Fruit fly (Drosophila melanogaster) whole organism, embryonic: ENCODE data around the gene CG2187.
A peak's percentile ranks its signal among the peaks of the same experiment; 100 is the strongest.

Experiments used
- Adf1 ChIP-seq: fragments of 200-800 bp; sonication (Bioruptor generic); IDR thresholded peaks from 2 replicates; pipeline ENCODE4 v1.3.6; 2022; ENCODE audit warnings: missing biosample characterization, missing genetic modification characterization
- Aef1 ChIP-seq: fragments of 200-800 bp; sonication (Bioruptor generic); IDR thresholded peaks from 3 replicates; pipeline ENCODE4 v1.3.6; 2022; ENCODE audit warnings: missing biosample characterization, missing genetic modification characterization
- Atf-2 ChIP-seq: fragments of 200-800 bp; sonication (Bioruptor generic); optimal IDR thresholded peaks from 2 replicates; lab custom pipeline; 2016; ENCODE audit warnings: missing biosample characterization, missing genetic modification characterization
- B-H2 ChIP-seq: fragments of 200-800 bp; sonication (Bioruptor generic); optimal IDR thresholded peaks from 2 replicates; lab custom pipeline; 2018; ENCODE audit warnings: missing biosample characterization, mild to moderate bottlenecking, missing genetic modification characterization
- BEAF-32 ChIP-seq: fragments of 200-800 bp; sonication (Bioruptor generic); optimal IDR thresholded peaks from 3 replicates; lab custom pipeline; 2017; ENCODE audit warnings: missing biosample characterization, missing genetic modification characterization, mild to moderate bottlenecking, moderate library complexity, missing genetic modification reagents
- CG11247 ChIP-seq: fragments of 200-800 bp; sonication (Bioruptor generic); IDR thresholded peaks from 2 replicates; pipeline ENCODE4 v1.3.6; 2022; ENCODE audit warnings: missing biosample characterization, missing genetic modification characterization
- CG11560 ChIP-seq: fragments of 200-800 bp; sonication (Bioruptor generic); IDR thresholded peaks from 3 replicates; pipeline ENCODE4 v1.3.6; 2022; ENCODE audit warnings: missing biosample characterization, missing genetic modification characterization
- CG11696 ChIP-seq: fragments of 200-800 bp; sonication (Bioruptor generic); IDR thresholded peaks from 2 replicates; pipeline ENCODE4 v1.3.6; 2022; ENCODE audit warnings: missing biosample characterization, missing genetic modification characterization
- CG12942 ChIP-seq: fragments of 200-800 bp; sonication (Bioruptor generic); optimal IDR thresholded peaks from 3 replicates; lab custom pipeline; 2016; ENCODE audit warnings: missing biosample characterization, missing genetic modification characterization
- CG13287 ChIP-seq: fragments of 200-800 bp; sonication (Bioruptor generic); IDR thresholded peaks from 2 replicates; pipeline ENCODE4 v1.3.6; 2022; ENCODE audit warnings: missing biosample characterization, missing genetic modification characterization; ENCODE audit not compliant: partially characterized antibody
- CG15011 ChIP-seq: fragments of 200-800 bp; sonication (Bioruptor generic); optimal IDR thresholded peaks from 3 replicates; lab custom pipeline; 2018; ENCODE audit warnings: missing biosample characterization, mild to moderate bottlenecking, missing genetic modification characterization
- CG1529 ChIP-seq: fragments of 200-800 bp; sonication (Bioruptor generic); optimal IDR thresholded peaks from 3 replicates; lab custom pipeline; 2018; ENCODE audit warnings: missing biosample characterization, missing genetic modification characterization
- CG16813 ChIP-seq: fragments of 200-800 bp; sonication (Bioruptor generic); IDR thresholded peaks from 3 replicates; pipeline ENCODE4 v1.3.6; 2022; ENCODE audit warnings: missing biosample characterization, missing genetic modification characterization; ENCODE audit not compliant: partially characterized antibody
- CG17912 ChIP-seq: fragments of 200-800 bp; sonication (Bioruptor generic); optimal IDR thresholded peaks from 2 replicates; lab custom pipeline; 2018; ENCODE audit warnings: missing biosample characterization, mild to moderate bottlenecking, missing genetic modification characterization
- CG18011 ChIP-seq: fragments of 200-800 bp; sonication (Bioruptor generic); optimal IDR thresholded peaks from 2 replicates; lab custom pipeline; 2017; ENCODE audit warnings: missing biosample characterization, missing genetic modification characterization, mild to moderate bottlenecking, moderate library complexity, missing genotype
- CG18262 ChIP-seq: fragments of 200-800 bp; optimal IDR thresholded peaks from 3 replicates; lab custom pipeline; 2019; ENCODE audit warnings: missing biosample characterization, mild to moderate bottlenecking, missing genetic modification characterization, moderate library complexity
- CG2129 ChIP-seq: fragments of 200-800 bp; sonication (Bioruptor generic); IDR thresholded peaks from 2 replicates; pipeline ENCODE4 v1.3.6; 2022; ENCODE audit warnings: missing biosample characterization, missing genetic modification characterization; ENCODE audit not compliant: partially characterized antibody
- CG2875 ChIP-seq: fragments of 200-800 bp; sonication (Bioruptor generic); optimal IDR thresholded peaks from 2 replicates; lab custom pipeline; 2017; ENCODE audit warnings: missing biosample characterization, mild to moderate bottlenecking, missing genetic modification characterization, missing genetic modification reagents
- CG5953 ChIP-seq: fragments of 200-800 bp; sonication (Bioruptor generic); IDR thresholded peaks from 2 replicates; pipeline ENCODE4 v1.3.6; 2022; ENCODE audit warnings: missing biosample characterization, missing genetic modification characterization
- CG7786 ChIP-seq: fragments of 200-800 bp; sonication (Bioruptor generic); optimal IDR thresholded peaks from 2 replicates; lab custom pipeline; 2016; ENCODE audit warnings: missing biosample characterization, missing genetic modification characterization
- D19A ChIP-seq: fragments of 200-800 bp; optimal IDR thresholded peaks from 3 replicates; lab custom pipeline; 2019; ENCODE audit warnings: missing biosample characterization, mild to moderate bottlenecking, missing genetic modification characterization, moderate library complexity
- Doc3 ChIP-seq: fragments of 200-800 bp; sonication (Bioruptor generic); IDR thresholded peaks from 3 replicates; pipeline ENCODE4 v1.3.6; 2022; ENCODE audit warnings: missing biosample characterization, missing genetic modification characterization; ENCODE audit not compliant: partially characterized antibody
- Fer2 ChIP-seq: fragments of 200-800 bp; sonication (Bioruptor generic); optimal IDR thresholded peaks from 2 replicates; lab custom pipeline; 2018; ENCODE audit warnings: missing biosample characterization, mild to moderate bottlenecking, missing genetic modification characterization, moderate library complexity
- H15 ChIP-seq: fragments of 200-800 bp; sonication (Bioruptor generic); IDR thresholded peaks from 3 replicates; pipeline ENCODE4 v1.3.6; 2022; ENCODE audit warnings: missing biosample characterization, missing genetic modification characterization
- HLHmδ ChIP-seq: fragments of 200-800 bp; sonication (Bioruptor generic); optimal IDR thresholded peaks from 2 replicates; lab custom pipeline; 2018; ENCODE audit warnings: missing biosample characterization, mild to moderate bottlenecking, missing genetic modification characterization, moderate library complexity
- Hmr ChIP-seq: fragments of 200-800 bp; sonication (Bioruptor generic); optimal IDR thresholded peaks from 3 replicates; lab custom pipeline; 2017; ENCODE audit warnings: mild to moderate bottlenecking, missing biosample characterization, missing genetic modification reagents, missing genetic modification characterization
- Jarid2 ChIP-seq: fragments of 200-800 bp; sonication (Bioruptor generic); optimal IDR thresholded peaks from 3 replicates; lab custom pipeline; 2017; ENCODE audit warnings: mild to moderate bottlenecking, missing biosample characterization, missing genetic modification reagents, missing genetic modification characterization
- MBD-R2 ChIP-seq: fragments of 200-800 bp; sonication (Bioruptor generic); IDR thresholded peaks from 2 replicates; pipeline ENCODE4 v1.3.6; 2022; ENCODE audit warnings: missing biosample characterization, missing genetic modification characterization
- Neu2 ChIP-seq: fragments of 200-800 bp; sonication (Bioruptor generic); optimal IDR thresholded peaks from 3 replicates; lab custom pipeline; 2016; ENCODE audit warnings: missing biosample characterization, missing genetic modification characterization, borderline replicate concordance
- Usf ChIP-seq: fragments of 200-800 bp; sonication (Bioruptor generic); optimal IDR thresholded peaks from 2 replicates; lab custom pipeline; 2017; ENCODE audit warnings: missing genotype, missing biosample characterization, missing genetic modification characterization
- al ChIP-seq: fragments of 200-800 bp; sonication (Bioruptor generic); IDR thresholded peaks from 2 replicates; pipeline ENCODE4 v1.3.6; 2022; ENCODE audit warnings: missing biosample characterization, missing genetic modification characterization
- ap ChIP-seq: fragments of 200-800 bp; sonication (Bioruptor generic); IDR thresholded peaks from 2 replicates; pipeline ENCODE4 v1.3.6; 2022; ENCODE audit warnings: missing biosample characterization, missing genetic modification characterization
- bcd ChIP-seq: fragments of 200-800 bp; sonication (Bioruptor generic); optimal IDR thresholded peaks from 2 replicates; lab custom pipeline; 2017; ENCODE audit warnings: missing biosample characterization, mild to moderate bottlenecking, missing genetic modification characterization
- cas ChIP-seq: fragments of 200-800 bp; sonication (Bioruptor generic); IDR thresholded peaks from 2 replicates; pipeline ENCODE4 v1.3.6; 2022; ENCODE audit warnings: missing biosample characterization, missing genetic modification characterization
- crp ChIP-seq, 2 experiments: fragments of 200-800 bp; sonication (Bioruptor generic); optimal IDR thresholded peaks; 2 replicates in 1 of 2; 3 replicates in 1 of 2; lab custom pipeline; 2017; ENCODE audit warnings: missing biosample characterization in 2 of 2, missing genetic modification characterization in 2 of 2, mild to moderate bottlenecking in 1 of 2, moderate library complexity in 1 of 2
- emc ChIP-seq: fragments of 200-800 bp; sonication (Bioruptor generic); optimal IDR thresholded peaks from 2 replicates; lab custom pipeline; 2016; ENCODE audit warnings: missing biosample characterization, missing genetic modification characterization
- fru ChIP-seq: fragments of >200 bp; optimal IDR thresholded peaks from 2 replicates; lab custom pipeline; 2017
- gfzf ChIP-seq: fragments of 200-800 bp; sonication (Bioruptor generic); optimal IDR thresholded peaks from 2 replicates; lab custom pipeline; 2016; ENCODE audit warnings: missing biosample characterization, mild to moderate bottlenecking, missing genetic modification characterization, moderate library complexity
- gro ChIP-seq: fragments of 200-800 bp; sonication (Bioruptor generic); optimal IDR thresholded peaks from 2 replicates; lab custom pipeline; 2016; ENCODE audit warnings: missing biosample characterization, missing genetic modification characterization
- gsb ChIP-seq: fragments of 200-800 bp; sonication (Bioruptor generic); IDR thresholded peaks from 2 replicates; pipeline ENCODE4 v1.3.6; 2022; ENCODE audit warnings: missing biosample characterization, missing genetic modification characterization
- gsb-n ChIP-seq: fragments of 200-800 bp; sonication (Bioruptor generic); optimal IDR thresholded peaks from 3 replicates; lab custom pipeline; 2018; ENCODE audit warnings: missing biosample characterization, mild to moderate bottlenecking, missing genetic modification characterization
- her ChIP-seq: fragments of 200-800 bp; sonication (Bioruptor generic); optimal IDR thresholded peaks from 2 replicates; lab custom pipeline; 2016; ENCODE audit warnings: missing biosample characterization, missing genetic modification characterization
- knrl ChIP-seq: fragments of 200-800 bp; sonication (Bioruptor generic); IDR thresholded peaks from 3 replicates; pipeline ENCODE4 v1.3.6; 2022; ENCODE audit warnings: missing biosample characterization, missing genetic modification characterization; ENCODE audit not compliant: partially characterized antibody
- nerfin-2 ChIP-seq: fragments of 200-800 bp; sonication (Bioruptor generic); IDR thresholded peaks from 2 replicates; pipeline ENCODE4 v1.3.6; 2022; ENCODE audit warnings: missing biosample characterization, missing genetic modification characterization; ENCODE audit not compliant: partially characterized antibody
- org-1 ChIP-seq: fragments of 200-800 bp; sonication (Bioruptor generic); optimal IDR thresholded peaks from 2 replicates; lab custom pipeline; 2017; ENCODE audit warnings: missing biosample characterization, missing genetic modification characterization
- peb ChIP-seq: fragments of 200-800 bp; sonication (Bioruptor generic); IDR thresholded peaks from 2 replicates; pipeline ENCODE4 v1.3.6; 2022; ENCODE audit warnings: missing biosample characterization, missing genetic modification characterization
- phol ChIP-seq: fragments of 200-800 bp; sonication (Bioruptor generic); optimal IDR thresholded peaks from 3 replicates; lab custom pipeline; 2018; ENCODE audit warnings: missing biosample characterization, mild to moderate bottlenecking, missing genetic modification characterization, moderate library complexity
- repo ChIP-seq: fragments of 200-800 bp; sonication (Bioruptor generic); optimal IDR thresholded peaks from 2 replicates; lab custom pipeline; 2016; ENCODE audit warnings: missing biosample characterization, missing genetic modification characterization
- scrt ChIP-seq: fragments of 200-800 bp; sonication (Bioruptor generic); optimal IDR thresholded peaks from 2 replicates; lab custom pipeline; 2018; ENCODE audit warnings: missing biosample characterization, mild to moderate bottlenecking, missing genetic modification characterization, moderate library complexity
- tio ChIP-seq: fragments of 200-800 bp; sonication (Bioruptor generic); optimal IDR thresholded peaks from 2 replicates; lab custom pipeline; 2017; ENCODE audit warnings: missing biosample characterization, missing genetic modification characterization, inconsistent platforms

Gene CG2187

dm6 chr3R:31744044-31744652, 14.3 kb downstream of the CG2187 start, which contains the start of gene CG1896 (continued):
- no peak for TF ChIP-seq Usf (GFP tag; lab: Kevin White, UChicago)
- TF ChIP-seq emc (GFP tag; lab: Kevin White, UChicago), result no peak
- TF ChIP-seq CG7786 (GFP tag; lab: Kevin White, UChicago), result no peak
- TF ChIP-seq B-H2 (GFP tag; lab: Kevin White, UChicago), result no peak
- TF ChIP-seq CG11560 (tag; lab: Robert Waterston, UW), result no peak
- no peak for TF ChIP-seq gro (GFP tag; lab: Kevin White, UChicago)
- TF ChIP-seq Hmr, result peak; percentile 13
- TF ChIP-seq Adf1 (GFP tag; lab: Robert Waterston, UW), result no peak
- TF ChIP-seq CG18262 (tag; lab: Kevin White, UChicago), result peak; percentile 48
- no peak for TF ChIP-seq Jarid2
- no peak for TF ChIP-seq al (GFP tag; lab: Robert Waterston, UW)
- no peak for TF ChIP-seq Atf-2
- TF ChIP-seq repo (GFP tag; lab: Kevin White, UChicago), result no peak
- peak; percentile 7 for TF ChIP-seq bcd (GFP tag; lab: Kevin White, UChicago)
- TF ChIP-seq crp (GFP tag; optimal IDR thresholded peaks at IDR 0.05; lab: Kevin White, UChicago), result no peak
- TF ChIP-seq HLHmδ (GFP tag; lab: Kevin White, UChicago), result no peak
- TF ChIP-seq CG13287 (GFP tag; lab: Robert Waterston, UW), result 0 out of 2 replicates have a peak, but pooled peaks have one; percentile 23
- no peak for TF ChIP-seq tio
- TF ChIP-seq phol (tag; lab: Kevin White, UChicago), result peak; percentile 53
- TF ChIP-seq nerfin-2 (GFP tag; lab: Robert Waterston, UW), result no peak
- peak; percentile 59 for TF ChIP-seq scrt (GFP tag; lab: Kevin White, UChicago)
- peak; percentile 87 for TF ChIP-seq D19A
- no peak for TF ChIP-seq CG11696
- TF ChIP-seq Fer2 (tag; lab: Kevin White, UChicago), result no peak
- TF ChIP-seq peb, result no peak
- peak; percentile 13; the same call in 1 of the 3 replicates for TF ChIP-seq H15
- TF ChIP-seq ap (GFP tag; lab: Robert Waterston, UW), result peak; percentile 47; the same call in 1 of the 2 replicates
- no peak for TF ChIP-seq gsb-n
- no peak for TF ChIP-seq CG15011 (GFP tag; lab: Kevin White, UChicago)
- no peak for TF ChIP-seq her (GFP tag; lab: Kevin White, UChicago)
- TF ChIP-seq CG2875 (GFP tag; lab: Kevin White, UChicago), result peak; percentile 0
- no peak for TF ChIP-seq CG12942 (GFP tag; lab: Kevin White, UChicago)
- no peak for TF ChIP-seq gsb
- TF ChIP-seq CG18011 (GFP tag; lab: Kevin White, UChicago), result peak; percentile 26
- TF ChIP-seq gfzf, result no peak
- TF ChIP-seq CG16813, result no peak
- no peak for TF ChIP-seq fru
- no peak for TF ChIP-seq Neu2
- no peak for TF ChIP-seq CG1529
- peak; percentile 76 for TF ChIP-seq MBD-R2 (GFP tag; lab: Robert Waterston, UW)
- TF ChIP-seq knrl (GFP tag; lab: Robert Waterston, UW), result no peak
- TF ChIP-seq org-1 (GFP tag; lab: Kevin White, UChicago), result no peak
- TF ChIP-seq BEAF-32 (GFP tag; lab: Kevin White, UChicago), result no peak
- TF ChIP-seq Doc3 (GFP tag; lab: Robert Waterston, UW), result no peak
- no peak for TF ChIP-seq CG17912 (GFP tag; lab: Kevin White, UChicago)
- TF ChIP-seq CG2129, result no peak
- peak; percentile 10; the same call in 1 of the 3 replicates for TF ChIP-seq Aef1 (GFP tag; lab: Robert Waterston, UW)
- 0 out of 2 replicates have a peak, but pooled peaks have one; percentile 12 for TF ChIP-seq cas
- TF ChIP-seq CG5953 (GFP tag; lab: Robert Waterston, UW), result no peak
- TF ChIP-seq CG11247, result no peak
